Worm (Caenorhabditis elegans): Measurements from ENCODE around the gene W06D11.3.
"Not testable (repeated sequence)": the region's sequence is repeated elsewhere in the genome, so short reads cannot be mapped to it uniquely, and the experiment has no call there.

W06D11.3 gene

DNA sequence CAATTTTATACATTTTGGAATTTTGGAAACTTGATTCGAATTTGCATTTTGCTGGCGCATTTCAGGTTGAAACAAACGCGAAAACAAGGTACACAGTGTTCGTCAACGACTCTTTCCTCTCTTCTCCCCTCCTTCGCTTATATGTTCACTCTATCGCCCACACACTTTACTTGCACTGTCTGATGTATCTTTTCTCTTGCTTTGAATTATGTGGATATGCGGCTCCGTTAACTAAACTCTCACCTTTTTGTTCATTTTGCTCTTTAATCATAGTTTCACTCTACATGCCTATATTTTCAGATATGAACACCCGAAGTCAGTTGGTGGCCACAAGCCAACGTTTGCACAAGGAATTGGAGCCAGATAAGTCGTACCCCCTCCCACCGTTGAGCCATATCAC lies 4.2 kb upstream of the W06D11.3 start, which contains the start of gene W06D11.1:
TSS of gene W06D11.1 (plus strand) at position 301 of the 400 bp plus-strand sequence.
- TF ChIP-seq ets-4 (tag; optimal IDR thresholded peaks at IDR 0.05) (no peak), ceh-24 (tag; optimal IDR thresholded peaks at IDR 0.05) (no peak), hlh-30 (tag; optimal IDR thresholded peaks at IDR 0.05; ENCODE audit: insufficient read depth) (no peak), pat-9 (tag; optimal IDR thresholded peaks at IDR 0.05) (no peak), unc-55 (GFP tag; optimal IDR thresholded peaks at IDR 0.05) (no peak), hlh-13 (GFP tag; optimal IDR thresholded peaks at IDR 0.05) (no peak), tbx-7 (tag; optimal IDR thresholded peaks at IDR 0.05) (no peak), ref-2 (tag; optimal IDR thresholded peaks at IDR 0.05) (no peak), gmeb-2 (tag; optimal IDR thresholded peaks at IDR 0.05) (no peak), ceh-9 (tag; optimal IDR thresholded peaks at IDR 0.05) (no peak), ceh-14 (tag; optimal IDR thresholded peaks at IDR 0.05) (no peak), ttx-3 (tag; optimal IDR thresholded peaks at IDR 0.05) (no peak), pros-1 (tag; optimal IDR thresholded peaks at IDR 0.05) (no peak), nfya-1 (tag; optimal IDR thresholded peaks at IDR 0.05) (no peak), nhr-232 (tag; optimal IDR thresholded peaks at IDR 0.05) (no peak), pax-1 (tag; optimal IDR thresholded peaks at IDR 0.05) (no peak), F13H6.1 (tag; optimal IDR thresholded peaks at IDR 0.05) (no peak), hlh-6 (tag; optimal IDR thresholded peaks at IDR 0.05) (no peak)

DNA sequence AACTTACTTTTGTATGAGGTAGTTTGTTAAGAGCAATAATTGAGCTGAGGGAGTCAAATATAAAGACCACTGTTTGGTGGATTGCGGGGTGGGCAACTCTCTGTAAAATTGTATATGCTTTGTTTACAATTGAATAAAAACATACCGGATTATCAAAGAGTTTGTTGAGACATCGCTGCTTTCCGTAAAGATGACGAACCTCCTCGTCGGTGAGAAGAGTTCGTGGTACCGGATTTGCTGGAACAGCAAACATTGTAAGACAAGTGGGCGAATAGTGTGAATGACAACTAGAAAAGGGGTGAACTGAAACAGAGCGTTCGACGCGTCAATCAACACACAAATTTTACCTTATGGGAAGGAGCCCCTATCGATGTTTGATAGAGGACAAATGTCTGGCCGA lies 2.1 kb upstream of the W06D11.3 start, which contains the start of gene W06D11.2:
TSS of gene W06D11.2 (minus strand) at position 339 of the 400 bp plus-strand sequence.
- TF ChIP-seq madf-2 (tag; optimal IDR thresholded peaks at IDR 0.05): no peak
- TF ChIP-seq gmeb-2 (tag; optimal IDR thresholded peaks at IDR 0.05): no peak
- TF ChIP-seq hlh-13 (GFP tag; optimal IDR thresholded peaks at IDR 0.05): no peak
- TF ChIP-seq ahr-1 (tag; optimal IDR thresholded peaks at IDR 0.05): no peak
- TF ChIP-seq fkh-6 (tag; optimal IDR thresholded peaks at IDR 0.05): no peak
- no peak for TF ChIP-seq sox-4 (tag; optimal IDR thresholded peaks at IDR 0.05)

DNA sequence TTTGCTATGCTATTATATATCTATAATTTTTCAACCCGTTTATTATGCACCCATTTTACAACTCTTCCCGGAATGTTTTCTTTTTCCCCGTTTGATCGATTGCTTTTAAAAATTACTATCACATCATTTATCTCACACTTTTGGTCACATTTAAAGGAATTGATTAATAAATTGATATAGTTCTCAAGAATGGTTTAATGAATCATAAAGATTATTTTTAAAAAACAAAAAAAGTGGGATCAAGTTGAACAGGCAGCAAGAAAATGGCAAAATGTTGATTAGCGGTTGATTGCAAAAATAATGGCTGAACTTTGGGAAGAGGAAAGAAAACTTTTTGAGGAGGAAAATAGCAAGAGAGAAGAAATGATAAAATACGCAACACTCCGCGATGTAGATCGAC lies 1.4 kb downstream of the W06D11.3 start, which contains the start of gene W06D11.5:
TSS of gene W06D11.5 (plus strand) at position 301 of the 400 bp plus-strand sequence.
- TF ChIP-seq ceh-24 (tag; optimal IDR thresholded peaks at IDR 0.05): no peak
- no peak for TF ChIP-seq tbx-2 (tag; optimal IDR thresholded peaks at IDR 0.05)
- no peak for TF ChIP-seq npax-4 (tag; optimal IDR thresholded peaks at IDR 0.05)
- TF ChIP-seq unc-3 (GFP tag; conservative IDR thresholded peaks at IDR 0.05): no peak
- no peak for TF ChIP-seq unc-3 (tag; optimal IDR thresholded peaks at IDR 0.05)
- TF ChIP-seq hlh-6 (tag; optimal IDR thresholded peaks at IDR 0.05): no peak
- no peak for TF ChIP-seq lin-11 (tag; optimal IDR thresholded peaks at IDR 0.05)

DNA sequence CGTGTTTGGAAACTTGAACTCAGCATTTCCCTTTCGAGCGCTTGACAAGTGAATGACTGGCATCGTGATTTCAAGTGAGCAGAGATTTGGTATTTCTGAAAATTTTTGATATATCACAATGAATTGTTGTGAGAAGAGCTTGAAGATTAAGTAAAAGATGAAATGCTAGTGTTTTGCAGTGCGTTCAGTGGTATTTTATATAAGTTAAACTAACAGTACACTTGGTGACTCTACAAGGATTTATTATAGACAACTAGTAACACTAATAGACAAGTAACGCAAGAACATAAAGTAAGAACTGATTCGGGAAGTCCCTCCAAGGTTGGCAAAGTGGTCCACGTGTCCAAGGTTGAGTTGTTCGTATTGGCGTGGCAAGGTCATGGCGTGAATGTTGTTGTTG lies 4.3 kb downstream of the W06D11.3 start, which contains the start of gene dot-1.3:
TSS of gene dot-1.3 (minus strand) at position 101 of the 400 bp plus-strand sequence.
- TF ChIP-seq Y22D7AL.16, odd-2, madf-2 (tag; optimal IDR thresholded peaks at IDR 0.05): not testable (repeated sequence)

DNA sequence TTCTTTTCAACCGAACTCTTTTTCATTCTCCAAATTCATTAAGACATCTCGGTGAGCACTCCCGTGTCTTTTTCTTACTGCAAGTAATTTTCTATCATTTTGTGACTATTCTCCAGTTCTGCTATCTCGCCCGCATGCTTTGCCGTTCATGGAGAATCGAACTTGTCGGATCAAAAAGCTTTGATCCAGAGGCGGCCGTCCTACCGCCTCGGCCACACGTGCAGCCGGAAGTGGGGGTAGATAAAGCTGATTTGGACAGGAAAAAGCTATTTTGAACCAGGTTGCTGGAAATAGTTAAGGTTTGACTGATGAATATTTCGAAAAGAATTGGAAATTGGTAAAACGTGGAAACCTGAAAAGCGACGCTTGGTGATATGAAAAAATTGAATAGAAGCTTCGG lies 5.7 kb downstream of the W06D11.3 start:
- TF ChIP-seq C08G9.2 (tag; optimal IDR thresholded peaks at IDR 0.05) (no peak), syd-9 (tag; optimal IDR thresholded peaks at IDR 0.05) (no peak), pqm-1 (tag; optimal IDR thresholded peaks at IDR 0.05) (no peak)

DNA sequence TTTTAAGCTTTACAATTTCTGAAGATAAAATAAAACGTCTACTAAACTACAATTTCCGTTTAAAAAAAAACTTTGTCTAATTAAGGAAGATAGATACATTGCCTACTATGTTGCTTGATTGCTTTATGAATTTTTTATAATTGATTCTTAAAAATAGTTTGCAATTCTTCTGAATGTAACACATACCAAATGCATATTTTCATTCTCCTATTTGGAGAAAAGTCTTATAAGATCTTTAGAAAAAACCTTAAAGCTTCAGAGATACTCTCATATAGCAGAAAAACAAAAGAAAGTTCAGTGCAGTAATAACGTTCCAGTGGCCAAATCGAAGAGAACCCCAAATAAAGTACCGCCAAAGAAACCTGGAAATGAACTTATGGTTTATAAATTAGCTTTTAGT lies 8.1 kb downstream of the W06D11.3 start, which contains the start of gene phf-32:
TSS of gene phf-32 (plus strand) at position 301 of the 400 bp plus-strand sequence.
- TF ChIP-seq ceh-45 (GFP tag; IDR thresholded peaks at IDR 0.05): no peak
- TF ChIP-seq hlh-30 (tag; optimal IDR thresholded peaks at IDR 0.05; ENCODE audit: insufficient read depth): no peak
- TF ChIP-seq odd-2 (tag; optimal IDR thresholded peaks at IDR 0.05): no peak
- TF ChIP-seq ceh-19 (GFP tag; optimal IDR thresholded peaks at IDR 0.05): no peak
